Worm (Caenorhabditis elegans): ENCODE results near the gene F56B3.2.

DNA sequence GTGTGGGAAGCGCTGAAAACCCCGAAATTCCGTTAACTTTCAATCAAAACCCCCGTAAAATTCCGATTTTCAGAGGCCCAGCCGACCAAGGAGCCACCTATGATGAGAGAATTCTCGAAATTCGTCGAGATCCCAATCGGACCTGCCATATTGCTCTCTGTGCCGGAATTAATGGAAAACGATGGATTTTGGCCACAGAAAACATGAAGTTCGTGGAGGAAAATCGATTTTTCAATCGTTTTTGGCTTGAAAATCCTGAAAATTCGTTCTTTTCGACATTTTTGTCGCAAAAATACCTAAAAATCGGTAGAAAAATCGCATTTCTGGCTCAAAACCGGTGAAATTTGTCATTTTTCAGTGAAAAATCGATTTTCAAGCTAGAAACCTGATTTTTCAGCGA lies 5.2 kb upstream of the F56B3.2 start:
- TF ChIP-seq nhr-23 (tag; optimal IDR thresholded peaks at IDR 0.05) (no peak), elt-1 (tag; optimal IDR thresholded peaks at IDR 0.05) (no peak), nhr-76 (tag; optimal IDR thresholded peaks at IDR 0.05) (no peak), skn-1 (tag; optimal IDR thresholded peaks at IDR 0.05) (no peak), unc-62 (GFP tag; optimal IDR thresholded peaks at IDR 0.05) (no peak), nhr-12 (tag; optimal IDR thresholded peaks at IDR 0.05) (no peak), egl-27 (tag; optimal IDR thresholded peaks at IDR 0.05) (no peak), zag-1 (tag; optimal IDR thresholded peaks at IDR 0.05) (no peak), sea-2 (GFP tag; optimal IDR thresholded peaks at IDR 0.05) (no peak), fkh-10 (GFP tag; optimal IDR thresholded peaks at IDR 0.05) (no peak), fos-1 (tag; optimal IDR thresholded peaks at IDR 0.05) (no peak), ama-1 (optimal IDR thresholded peaks at IDR 0.05) (no peak)

Data from whole organism, L3 larva.